Fruit fly (Drosophila melanogaster): Measurements from ENCODE around the gene Droj2.

Gene Droj2

dm6 chr3R:13400902-13401721, 19.2 kb downstream of the Droj2 start (continued):
- TF ChIP-seq CG11560 (tag; IDR thresholded peaks at IDR 0.05) (peak; percentile 62; the same call in 2 of the 3 replicates), Side (GFP tag; optimal IDR thresholded peaks at IDR 0.05) (peak; percentile 86), ara (GFP tag; IDR thresholded peaks at IDR 0.05) (peak; percentile 88), CG33557 (GFP tag; optimal IDR thresholded peaks at IDR 0.05) (peak; percentile 92), CG13624 (GFP tag; optimal IDR thresholded peaks at IDR 0.05) (peak; percentile 88), Rfx (GFP tag; IDR thresholded peaks at IDR 0.05) (peak; percentile 86), ab (GFP tag; optimal IDR thresholded peaks at IDR 0.05) (peak; percentile 52), CG13894 (tag; optimal IDR thresholded peaks at IDR 0.05) (no peak), CG6272 (GFP tag; IDR thresholded peaks at IDR 0.05) (peak; percentile 53), CG13123 (GFP tag; optimal IDR thresholded peaks at IDR 0.05) (peak; percentile 65), CG11398 (GFP tag; optimal IDR thresholded peaks at IDR 0.05) (peak; percentile 89), CG1647 (GFP tag; optimal IDR thresholded peaks at IDR 0.05) (peak; percentile 72), lmd (GFP tag; IDR thresholded peaks at IDR 0.05) (peak; percentile 90), br (optimal IDR thresholded peaks at IDR 0.05) (no peak), pros (GFP tag; optimal IDR thresholded peaks at IDR 0.05) (peak; percentile 33), Sry-δ (GFP tag; optimal IDR thresholded peaks at IDR 0.05) (peak; percentile 29), Blimp-1 (GFP tag; optimal IDR thresholded peaks at IDR 0.05) (peak; percentile 92), Aef1 (GFP tag; IDR thresholded peaks at IDR 0.05) (peak; percentile 66; the same call in 2 of the 3 replicates), fru (optimal IDR thresholded peaks at IDR 0.05) (no peak), Mrtf (GFP tag; IDR thresholded peaks at IDR 0.05) (peak; percentile 67; the same call in 1 of the 3 replicates), CG7963 (GFP tag; IDR thresholded peaks at IDR 0.05; ENCODE audit: partially characterized antibody) (no peak), sens-2 (GFP tag; IDR thresholded peaks at IDR 0.05) (peak; percentile 75; the same call in 1 of the 2 replicates), NC2α (GFP tag; optimal IDR thresholded peaks at IDR 0.05) (peak; percentile 80), ssp (GFP tag; IDR thresholded peaks at IDR 0.05) (peak; percentile 68), pan (optimal IDR thresholded peaks at IDR 0.05) (no peak), pan (GFP tag; optimal IDR thresholded peaks at IDR 0.05 in 1 of 2, IDR thresholded peaks at IDR 0.05 in 1 of 2) (peak in 1 of 2 experiments; percentile 83), Oaz (GFP tag; IDR thresholded peaks at IDR 0.05) (peak; percentile 60; the same call in 1 of the 2 replicates), CG17612 (GFP tag; IDR thresholded peaks at IDR 0.05) (peak; percentile 54), CoRest (tag; optimal IDR thresholded peaks at IDR 0.05) (peak; percentile 96), CG9215 (GFP tag; IDR thresholded peaks at IDR 0.05) (peak; percentile 79), da (GFP tag; optimal IDR thresholded peaks at IDR 0.05) (peak; percentile 76), pfk (GFP tag; optimal IDR thresholded peaks at IDR 0.05) (no peak), ro (GFP tag; IDR thresholded peaks at IDR 0.05) (peak; percentile 71; the same call in 1 of the 2 replicates), tin (GFP tag; optimal IDR thresholded peaks at IDR 0.05) (peak; percentile 80), HmgZ (tag; optimal IDR thresholded peaks at IDR 0.05) (peak; percentile 90), al (GFP tag; IDR thresholded peaks at IDR 0.05) (peak; percentile 83), CG6683 (GFP tag; optimal IDR thresholded peaks at IDR 0.05) (peak; percentile 57), CG3995 (GFP tag; optimal IDR thresholded peaks at IDR 0.05) (peak; percentile 28), D19A (tag; optimal IDR thresholded peaks at IDR 0.05) (peak; percentile 84), CG2202 (tag; optimal IDR thresholded peaks at IDR 0.05) (peak; percentile 89), Hr3 (GFP tag; optimal IDR thresholded peaks at IDR 0.05) (peak; percentile 88), lov (optimal IDR thresholded peaks at IDR 0.05) (no peak), lov (GFP tag; IDR thresholded peaks at IDR 0.05) (no peak; the same call in 2 of the 3 replicates), esg (GFP tag; conservative IDR thresholded peaks at IDR 0.05) (peak; percentile 86), CG12942 (GFP tag; optimal IDR thresholded peaks at IDR 0.05) (peak; percentile 84), ems (GFP tag; optimal IDR thresholded peaks at IDR 0.05) (peak; percentile 73), Six4 (GFP tag; optimal IDR thresholded peaks at IDR 0.05) (peak; percentile 85), onecut (GFP tag; IDR thresholded peaks at IDR 0.05) (peak; percentile 53), CG12744 (GFP tag; optimal IDR thresholded peaks at IDR 0.05) (peak; percentile 86), CG9609 (GFP tag; optimal IDR thresholded peaks at IDR 0.05) (peak; percentile 88), nmo (GFP tag; optimal IDR thresholded peaks at IDR 0.05) (peak; percentile 94)
